Fruit fly (Drosophila melanogaster) S2 (cell line): Measurements from ENCODE around the gene CG33630.

Experiments used
- CG8478 ChIP-seq: fragments of >200 bp; optimal IDR thresholded peaks from 2 replicates; lab custom pipeline; 2018
- CTCF ChIP-seq, 2 experiments: fragments of >200 bp; optimal IDR thresholded peaks; 2 replicates each; lab custom pipeline; 2018

- TF ChIP-seq CG8478: no peak
- no peak for TF ChIP-seq CTCF (optimal IDR thresholded peaks at IDR 0.05; lab: Kevin White, UChicago)
Observed at dm6 chr3R:10095052-10095451, 32.6 kb downstream of the CG33630 start.
